Fruit fly (Drosophila melanogaster) S2 (cell line): ENCODE results near the gene Fign.

Experiments used
- CG8478 ChIP-seq: fragments of >200 bp; optimal IDR thresholded peaks from 2 replicates; lab custom pipeline; 2018
- CTCF ChIP-seq, 2 experiments: fragments of >200 bp; optimal IDR thresholded peaks; 2 replicates each; lab custom pipeline; 2018

dm6 chr2L:3342369-3342768 is 22.7 kb upstream of the Fign start:
- TF ChIP-seq CTCF (optimal IDR thresholded peaks at IDR 0.05; lab: Kevin White, UChicago) (no peak), CG8478 (no peak)
